Fruit fly (Drosophila melanogaster) whole organism, wandering third instar larva: ENCODE results near the gene CG8565.
A peak's percentile ranks its signal among the peaks of the same experiment; 100 is the strongest.

ENCODE experiments used
- Abd-B ChIP-seq: fragments of >200 bp; optimal IDR thresholded peaks from 2 replicates; lab custom pipeline; 2017; ENCODE audit warnings: missing biosample characterization, missing genetic modification characterization
- CG32264 ChIP-seq: fragments of 200-800 bp; sonication (Bioruptor generic); optimal IDR thresholded peaks from 2 replicates; lab custom pipeline; 2016; ENCODE audit warnings: missing biosample characterization, missing genetic modification characterization
- CG9705 ChIP-seq: fragments of 200-800 bp; sonication (Bioruptor generic); optimal IDR thresholded peaks from 2 replicates; lab custom pipeline; 2018; ENCODE audit warnings: missing biosample characterization, mild to moderate bottlenecking, missing genetic modification characterization
- CrebA ChIP-seq: fragments of 200-800 bp; sonication (Bioruptor generic); optimal IDR thresholded peaks from 2 replicates; lab custom pipeline; 2016; ENCODE audit warnings: missing biosample characterization, mild to moderate bottlenecking, missing genetic modification characterization, borderline replicate concordance
- Dfd ChIP-seq: fragments of >200 bp; optimal IDR thresholded peaks from 2 replicates; lab custom pipeline; 2017; ENCODE audit warnings: missing biosample characterization, missing genetic modification characterization
- Dif ChIP-seq: fragments of 200-275, 200-300 bp; sonication (Bioruptor generic); optimal IDR thresholded peaks from 2 replicates; lab custom pipeline; 2018; ENCODE audit warnings: missing biosample characterization, missing genetic modification characterization; ENCODE audit not compliant: partially characterized antibody
- GATAd ChIP-seq: sonication (Bioruptor generic); optimal IDR thresholded peaks from 2 replicates; lab custom pipeline; 2016; ENCODE audit warnings: missing biosample characterization, missing genetic modification characterization
- HLH106 ChIP-seq: fragments of 200-800 bp; optimal IDR thresholded peaks from 3 replicates; lab custom pipeline; 2019; ENCODE audit warnings: missing biosample characterization, mild to moderate bottlenecking, missing genetic modification characterization, moderate library complexity
- Hnf4 ChIP-seq: fragments of 200-800 bp; sonication (Bioruptor generic); optimal IDR thresholded peaks from 2 replicates; lab custom pipeline; 2016; ENCODE audit warnings: missing biosample characterization, mild to moderate bottlenecking, missing genetic modification characterization
- Hr78 ChIP-seq: fragments of >200 bp; optimal IDR thresholded peaks from 2 replicates; lab custom pipeline; 2017; ENCODE audit warnings: missing biosample characterization, missing genetic modification characterization
- Hr83 ChIP-seq: fragments of 200-300 bp; sonication (Bioruptor generic); optimal IDR thresholded peaks from 2 replicates; lab custom pipeline; 2016; ENCODE audit warnings: missing biosample characterization, mild to moderate bottlenecking, missing genetic modification characterization, moderate library complexity; ENCODE audit not compliant: poor library complexity, severe bottlenecking
- Jra ChIP-seq: sonication (Bioruptor generic); optimal IDR thresholded peaks from 2 replicates; lab custom pipeline; 2016; ENCODE audit warnings: missing biosample characterization, missing genetic modification characterization
- Mio ChIP-seq: sonication (Bioruptor generic); optimal IDR thresholded peaks from 2 replicates; lab custom pipeline; 2016; ENCODE audit warnings: missing biosample characterization, missing genetic modification characterization
- Myc ChIP-seq: fragments of >200 bp; optimal IDR thresholded peaks from 2 replicates; lab custom pipeline; 2017
- N ChIP-seq: fragments of >200 bp; optimal IDR thresholded peaks from 2 replicates; lab custom pipeline; 2018; ENCODE audit warnings: missing biosample characterization, missing external identifiers, missing genetic modification characterization
- OdsH ChIP-seq: fragments of 200-800 bp; sonication (Bioruptor generic); optimal IDR thresholded peaks from 2 replicates; lab custom pipeline; 2016; ENCODE audit warnings: missing biosample characterization, mild to moderate bottlenecking, missing genetic modification characterization
- Rel ChIP-seq, 2 experiments: fragments of 200-800 bp; sonication (Bioruptor generic) in 1 of 2; optimal IDR thresholded peaks; 2 replicates in 1 of 2; 3 replicates in 1 of 2; lab custom pipeline; 2016 to 2019; ENCODE audit warnings: mild to moderate bottlenecking in 2 of 2, missing biosample characterization in 2 of 2, missing genetic modification characterization in 2 of 2, moderate library complexity in 1 of 2
- Sp1 ChIP-seq: fragments of 200-800 bp; sonication (Bioruptor generic); optimal IDR thresholded peaks from 3 replicates; lab custom pipeline; 2019; ENCODE audit warnings: missing biosample characterization, mild to moderate bottlenecking, missing genetic modification characterization, moderate library complexity
- Vsx2 ChIP-seq: fragments of 200-300, 225-300 bp; sonication (Bioruptor generic); optimal IDR thresholded peaks from 2 replicates; lab custom pipeline; 2018; ENCODE audit warnings: missing biosample characterization, missing genetic modification characterization; ENCODE audit not compliant: partially characterized antibody
- br ChIP-seq: fragments of 200-800 bp; sonication (Bioruptor generic); optimal IDR thresholded peaks from 2 replicates; lab custom pipeline; 2016; ENCODE audit warnings: missing biosample characterization, missing genetic modification characterization
- brk ChIP-seq: fragments of 200-800 bp; sonication (Bioruptor generic); optimal IDR thresholded peaks from 2 replicates; lab custom pipeline; 2016; ENCODE audit warnings: missing biosample characterization, mild to moderate bottlenecking, missing genetic modification characterization
- dl ChIP-seq, 2 experiments: fragments of 175-275, 200-275 bp in 1 of 2; fragments of 200-275 bp in 1 of 2; sonication (Bioruptor generic); optimal IDR thresholded peaks; lab custom pipeline; 2018; ENCODE audit warnings: mild to moderate bottlenecking in 2 of 2, missing biosample characterization in 2 of 2, missing genetic modification characterization in 2 of 2, moderate library complexity in 2 of 2; ENCODE audit not compliant: partially characterized antibody in 2 of 2, insufficient read depth in 1 of 2
- dmrt93B ChIP-seq: fragments of 200-800 bp; sonication (Bioruptor generic); optimal IDR thresholded peaks from 2 replicates; lab custom pipeline; 2018; ENCODE audit warnings: missing biosample characterization, mild to moderate bottlenecking, missing genetic modification characterization
- dsf ChIP-seq: sonication (Bioruptor generic); optimal IDR thresholded peaks from 2 replicates; lab custom pipeline; 2016; ENCODE audit warnings: missing biosample characterization, missing genetic modification characterization, borderline replicate concordance
- ey ChIP-seq: fragments of 200-800 bp; sonication (Bioruptor generic); optimal IDR thresholded peaks from 2 replicates; lab custom pipeline; 2016; ENCODE audit warnings: missing biosample characterization, missing genetic modification characterization
- foxo ChIP-seq, 2 experiments: fragments of 200-800 bp; sonication (Bioruptor generic); optimal IDR thresholded peaks; 2 replicates in 1 of 2; 3 replicates in 1 of 2; lab custom pipeline; 2016 to 2017; ENCODE audit warnings: missing biosample characterization in 2 of 2, missing genetic modification characterization in 2 of 2
- fru ChIP-seq: fragments of 200-800 bp; sonication (Bioruptor generic); optimal IDR thresholded peaks from 3 replicates; lab custom pipeline; 2016; ENCODE audit warnings: missing biosample characterization, mild to moderate bottlenecking, missing genetic modification characterization
- h ChIP-seq: fragments of 200-800 bp; sonication (Bioruptor generic); optimal IDR thresholded peaks from 3 replicates; lab custom pipeline; 2016; ENCODE audit warnings: missing biosample characterization, mild to moderate bottlenecking, missing genetic modification characterization
- lola ChIP-seq: fragments of >200 bp; optimal IDR thresholded peaks from 2 replicates; lab custom pipeline; 2017; ENCODE audit warnings: missing biosample characterization, missing genetic modification characterization
- pan ChIP-seq: fragments of >200 bp; optimal IDR thresholded peaks from 2 replicates; lab custom pipeline; 2017
- psq ChIP-seq: fragments of 200-800 bp; sonication (Bioruptor generic); optimal IDR thresholded peaks from 3 replicates; lab custom pipeline; 2017; ENCODE audit warnings: missing biosample characterization, mild to moderate bottlenecking, missing genetic modification characterization, moderate library complexity
- rgr ChIP-seq: fragments of 200-800 bp; sonication (Bioruptor generic); optimal IDR thresholded peaks from 3 replicates; lab custom pipeline; 2016; ENCODE audit warnings: missing biosample characterization, mild to moderate bottlenecking, missing genetic modification characterization
- sage ChIP-seq: fragments of 200-800 bp; sonication (Bioruptor generic); optimal IDR thresholded peaks from 2 replicates; lab custom pipeline; 2016; ENCODE audit warnings: missing biosample characterization, mild to moderate bottlenecking, missing genetic modification characterization
- sv ChIP-seq: fragments of 200-800 bp; sonication (Bioruptor generic); optimal IDR thresholded peaks from 3 replicates; lab custom pipeline; 2016; ENCODE audit warnings: missing biosample characterization, missing genetic modification characterization
- tai ChIP-seq: sonication (Bioruptor generic); optimal IDR thresholded peaks from 2 replicates; lab custom pipeline; 2016; ENCODE audit warnings: missing biosample characterization, missing genetic modification characterization
- usp ChIP-seq: fragments of >200 bp; optimal IDR thresholded peaks from 2 replicates; lab custom pipeline; 2017; ENCODE audit warnings: missing biosample characterization, missing genetic modification characterization
- woc ChIP-seq: sonication (Bioruptor generic); optimal IDR thresholded peaks from 2 replicates; lab custom pipeline; 2016; ENCODE audit warnings: missing biosample characterization, mild to moderate bottlenecking, missing genetic modification characterization

The CG8565 gene

DNA sequence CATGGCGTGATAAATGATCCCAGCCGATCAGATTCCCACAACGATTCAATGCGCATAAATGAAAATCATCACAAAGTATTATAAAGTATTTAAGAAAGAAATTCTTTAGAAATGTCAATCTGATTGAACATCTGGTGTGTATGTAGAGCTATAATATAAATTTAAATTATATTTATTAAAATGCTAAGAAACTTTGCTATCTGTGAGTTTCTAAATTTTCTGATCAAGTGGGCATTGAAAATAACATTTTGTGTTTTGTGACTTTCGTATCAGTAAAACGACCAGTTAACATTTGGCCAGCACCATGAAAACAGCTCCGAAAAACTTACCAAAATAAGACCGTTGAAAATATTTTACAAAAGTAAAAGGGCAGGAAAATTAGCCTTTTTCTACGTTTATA is at the start of gene CG8565:
Gene CG8565 (plus strand): TSS at position 301 of the 400 bp plus-strand sequence.
- TF ChIP-seq fru (GFP tag; lab: Kevin White, UChicago) (no peak), Abd-B (GFP tag; lab: Kevin White, UChicago) (no peak), CrebA (GFP tag; lab: Kevin White, UChicago) (no peak), Vsx2 (GFP tag; lab: Kevin White, UChicago) (no peak)

dm6 chrX:15788235-15789187 is 49.1 kb upstream of the CG8565 start, which contains the start of gene Rhp:
Gene Rhp (plus strand): TSS chrX:15788897.
- no peak for TF ChIP-seq GATAd (GFP tag; lab: Kevin White, UChicago)
- TF ChIP-seq Sp1 (GFP tag; lab: Kevin White, UChicago): peak; percentile 70
- TF ChIP-seq CrebA (GFP tag; lab: Kevin White, UChicago): no peak
- peak; percentile 9 for TF ChIP-seq HLH106 (tag; lab: Kevin White, UChicago)
- no peak for TF ChIP-seq Dif
- TF ChIP-seq psq (GFP tag; lab: Kevin White, UChicago): peak; percentile 15
- TF ChIP-seq Myc (lab: Kevin White, UChicago): no peak
- TF ChIP-seq dmrt93B (GFP tag; lab: Kevin White, UChicago): no peak
- no peak for TF ChIP-seq br (GFP tag; lab: Kevin White, UChicago)
- no peak for TF ChIP-seq N (GFP tag; lab: Kevin White, UChicago)
- TF ChIP-seq CG9705: peak; percentile 41
- TF ChIP-seq dsf (GFP tag; lab: Kevin White, UChicago): no peak
- no peak for TF ChIP-seq pan (lab: Kevin White, UChicago)
- no peak for TF ChIP-seq Vsx2 (GFP tag; lab: Kevin White, UChicago)
- no peak for TF ChIP-seq brk (GFP tag; lab: Kevin White, UChicago)
- no peak for TF ChIP-seq sv
- peak; percentile 5 for TF ChIP-seq fru (GFP tag; lab: Kevin White, UChicago)
- TF ChIP-seq usp (GFP tag; lab: Kevin White, UChicago): no peak
- TF ChIP-seq tai (GFP tag; lab: Kevin White, UChicago): no peak
- peak; percentile 12 for TF ChIP-seq CG32264 (GFP tag; lab: Kevin White, UChicago)
- TF ChIP-seq Hr78 (GFP tag; lab: Kevin White, UChicago): no peak
- peak in 1 of 2 experiments; percentile 30 for TF ChIP-seq foxo (GFP tag; optimal IDR thresholded peaks at IDR 0.05; lab: Kevin White, UChicago)
- TF ChIP-seq Abd-B (GFP tag; lab: Kevin White, UChicago): no peak
- no peak for TF ChIP-seq Dfd (GFP tag; lab: Kevin White, UChicago)
- no peak for TF ChIP-seq dl (GFP tag; optimal IDR thresholded peaks at IDR 0.05; lab: Kevin White, UChicago; ENCODE audit: insufficient read depth in 1 of 2, partially characterized antibody in 2 of 2)
- TF ChIP-seq h: peak; percentile 50
- no peak for TF ChIP-seq woc
- peak; percentile 34 for TF ChIP-seq sage (GFP tag; lab: Kevin White, UChicago)
- TF ChIP-seq Rel (GFP tag; optimal IDR thresholded peaks at IDR 0.05; lab: Kevin White, UChicago): no peak
- TF ChIP-seq Rel (tag; optimal IDR thresholded peaks at IDR 0.05; lab: Kevin White, UChicago): no peak
- TF ChIP-seq Jra: no peak
- TF ChIP-seq lola (GFP tag; lab: Kevin White, UChicago): no peak
- TF ChIP-seq Mio (GFP tag; lab: Kevin White, UChicago): no peak
- no peak for TF ChIP-seq ey (GFP tag; lab: Kevin White, UChicago)
- peak; percentile 45 for TF ChIP-seq rgr
- peak; percentile 40 for TF ChIP-seq Hnf4 (GFP tag; lab: Kevin White, UChicago)
- TF ChIP-seq OdsH (GFP tag; lab: Kevin White, UChicago): peak; percentile 66
- TF ChIP-seq Hr83 (GFP tag; lab: Kevin White, UChicago): peak; percentile 52
- TF ChIP-seq, all 38 proteins: peak for 13
